Fruit fly (Drosophila melanogaster) whole organism, embryonic: ENCODE data around the gene CG43998.

Experiments
- ATbp ChIP-seq: fragments of 200-800 bp; sonication (Bioruptor generic); optimal IDR thresholded peaks from 2 replicates; lab custom pipeline; 2017; ENCODE audit warnings: missing biosample characterization, mild to moderate bottlenecking, missing genetic modification characterization, missing genetic modification reagents
- Atf3 ChIP-seq: fragments of 200-800 bp; sonication (Bioruptor generic); optimal IDR thresholded peaks from 3 replicates; lab custom pipeline; 2016; ENCODE audit warnings: missing biosample characterization, missing genetic modification characterization
- Bdp1 ChIP-seq: fragments of 200-800 bp; sonication (Bioruptor generic); optimal IDR thresholded peaks from 3 replicates; lab custom pipeline; 2016; ENCODE audit warnings: missing biosample characterization, missing genetic modification characterization
- Bteb2 ChIP-seq: fragments of 200-800 bp; sonication (Bioruptor generic); optimal IDR thresholded peaks from 2 replicates; lab custom pipeline; 2016; ENCODE audit warnings: missing biosample characterization, missing genetic modification characterization
- CG11695 ChIP-seq: fragments of 200-800 bp; sonication (Bioruptor generic); IDR thresholded peaks from 3 replicates; pipeline ENCODE4 v1.3.6; 2022; ENCODE audit warnings: missing biosample characterization, missing genetic modification characterization
- CG1233 ChIP-seq: fragments of 200-800 bp; sonication (Bioruptor generic); optimal IDR thresholded peaks from 4 replicates; lab custom pipeline; 2018; ENCODE audit warnings: missing biosample characterization, mild to moderate bottlenecking, missing genetic modification characterization
- CG14667 ChIP-seq: fragments of 200-800 bp; sonication (Bioruptor generic); IDR thresholded peaks from 2 replicates; pipeline ENCODE4 v1.3.6; 2022; ENCODE audit warnings: missing biosample characterization, missing genetic modification characterization
- CG1647 ChIP-seq: fragments of 200-800 bp; sonication (Bioruptor generic); optimal IDR thresholded peaks from 3 replicates; lab custom pipeline; 2016; ENCODE audit warnings: missing biosample characterization, missing genetic modification characterization
- CG16813 ChIP-seq: fragments of 200-800 bp; sonication (Bioruptor generic); IDR thresholded peaks from 3 replicates; pipeline ENCODE4 v1.3.6; 2022; ENCODE audit warnings: missing biosample characterization, missing genetic modification characterization; ENCODE audit not compliant: partially characterized antibody
- CG1832 ChIP-seq: fragments of 200-800 bp; sonication (Bioruptor generic); optimal IDR thresholded peaks from 2 replicates; lab custom pipeline; 2017; ENCODE audit warnings: missing biosample characterization, mild to moderate bottlenecking, missing genetic modification characterization, inconsistent platforms
- CG2712 ChIP-seq: fragments of 200-800 bp; optimal IDR thresholded peaks from 3 replicates; lab custom pipeline; 2019; ENCODE audit warnings: missing biosample characterization, mild to moderate bottlenecking, missing genetic modification characterization, moderate library complexity
- CG2875 ChIP-seq: fragments of 200-800 bp; sonication (Bioruptor generic); optimal IDR thresholded peaks from 2 replicates; lab custom pipeline; 2017; ENCODE audit warnings: missing biosample characterization, mild to moderate bottlenecking, missing genetic modification characterization, missing genetic modification reagents
- CG2889 ChIP-seq: fragments of 200-800 bp; sonication (Bioruptor generic); IDR thresholded peaks from 3 replicates; pipeline ENCODE4 v1.3.6; 2022; ENCODE audit warnings: missing biosample characterization, missing genetic modification characterization
- CG30020 ChIP-seq: fragments of 200-800 bp; optimal IDR thresholded peaks from 2 replicates; lab custom pipeline; 2019; ENCODE audit warnings: missing biosample characterization, mild to moderate bottlenecking, missing genetic modification characterization, moderate library complexity
- CG3065 ChIP-seq: fragments of 200-800 bp; sonication (Bioruptor generic); optimal IDR thresholded peaks from 2 replicates; lab custom pipeline; 2016; ENCODE audit warnings: missing biosample characterization, missing genetic modification characterization
- CG31388 ChIP-seq: fragments of 200-800 bp; sonication (Bioruptor generic); optimal IDR thresholded peaks from 2 replicates; lab custom pipeline; 2016; ENCODE audit warnings: missing biosample characterization, missing genetic modification characterization
- CG32532 ChIP-seq: fragments of 200-800 bp; sonication (Bioruptor generic); IDR thresholded peaks from 2 replicates; pipeline ENCODE4 v1.3.6; 2022; ENCODE audit warnings: missing biosample characterization, missing genetic modification characterization
- CG4282 ChIP-seq: fragments of 200-800 bp; sonication (Bioruptor generic); optimal IDR thresholded peaks from 2 replicates; lab custom pipeline; 2016; ENCODE audit warnings: missing biosample characterization, missing genetic modification characterization
- CG7963 ChIP-seq: fragments of 200-800 bp; sonication (Bioruptor generic); IDR thresholded peaks from 3 replicates; pipeline ENCODE4 v1.3.6; 2022; ENCODE audit warnings: missing biosample characterization, missing genetic modification characterization; ENCODE audit not compliant: partially characterized antibody
- CG8281 ChIP-seq: fragments of 200-800 bp; sonication (Bioruptor generic); optimal IDR thresholded peaks from 2 replicates; lab custom pipeline; 2018; ENCODE audit warnings: missing biosample characterization, mild to moderate bottlenecking, missing genetic modification characterization, moderate library complexity
- CG9215 ChIP-seq: fragments of 200-800 bp; sonication (Bioruptor generic); IDR thresholded peaks from 2 replicates; pipeline ENCODE4 v1.3.6; 2022; ENCODE audit warnings: missing biosample characterization, missing genetic modification characterization
- CrebB ChIP-seq: fragments of 200-800 bp; sonication (Bioruptor generic); optimal IDR thresholded peaks from 3 replicates; lab custom pipeline; 2018; ENCODE audit warnings: missing biosample characterization, mild to moderate bottlenecking, missing genetic modification characterization
- Dad ChIP-seq: fragments of 200-800 bp; sonication (Bioruptor generic); optimal IDR thresholded peaks from 3 replicates; lab custom pipeline; 2016; ENCODE audit warnings: missing biosample characterization, missing genetic modification characterization
- Eip74EF ChIP-seq, 2 experiments: fragments of 200-800 bp in 1 of 2; fragments of >200 bp in 1 of 2; sonication (Bioruptor generic) in 1 of 2; optimal IDR thresholded peaks; 2 replicates each; lab custom pipeline; 2017 to 2019; ENCODE audit warnings: missing biosample characterization in 2 of 2, missing genetic modification characterization in 2 of 2, mild to moderate bottlenecking in 1 of 2, moderate library complexity in 1 of 2
- Nf-YC ChIP-seq: fragments of 200-800 bp; optimal IDR thresholded peaks from 3 replicates; lab custom pipeline; 2019; ENCODE audit warnings: missing biosample characterization, mild to moderate bottlenecking, missing genetic modification characterization, moderate library complexity
- Oaz ChIP-seq: fragments of 200-800 bp; sonication (Bioruptor generic); IDR thresholded peaks from 2 replicates; pipeline ENCODE4 v1.3.6; 2022; ENCODE audit warnings: missing biosample characterization, missing genetic modification characterization
- Six4 ChIP-seq: fragments of 200-800 bp; sonication (Bioruptor generic); optimal IDR thresholded peaks from 2 replicates; lab custom pipeline; 2016; ENCODE audit warnings: missing biosample characterization, missing genetic modification characterization
- Sry-β ChIP-seq: fragments of 200-800 bp; sonication (Bioruptor generic); optimal IDR thresholded peaks from 2 replicates; lab custom pipeline; 2018; ENCODE audit warnings: missing biosample characterization, mild to moderate bottlenecking, missing genetic modification characterization, moderate library complexity
- Xbp1 ChIP-seq: fragments of 200-800 bp; sonication (Bioruptor generic); optimal IDR thresholded peaks from 3 replicates; lab custom pipeline; 2016; ENCODE audit warnings: missing biosample characterization, mild to moderate bottlenecking, missing genetic modification characterization
- ap ChIP-seq: fragments of 200-800 bp; sonication (Bioruptor generic); IDR thresholded peaks from 2 replicates; pipeline ENCODE4 v1.3.6; 2022; ENCODE audit warnings: missing biosample characterization, missing genetic modification characterization
- br ChIP-seq: fragments of >200 bp; optimal IDR thresholded peaks from 2 replicates; lab custom pipeline; 2017
- chinmo ChIP-seq: fragments of 200-800 bp; sonication (Bioruptor generic); IDR thresholded peaks from 4 replicates; pipeline ENCODE4 v1.3.6; 2022; ENCODE audit warnings: missing biosample characterization, missing genetic modification characterization; ENCODE audit not compliant: partially characterized antibody
- ems ChIP-seq: fragments of 200-800 bp; sonication (Bioruptor generic); optimal IDR thresholded peaks from 3 replicates; lab custom pipeline; 2016; ENCODE audit warnings: missing biosample characterization, missing genetic modification characterization
- gro ChIP-seq: fragments of 200-800 bp; sonication (Bioruptor generic); optimal IDR thresholded peaks from 2 replicates; lab custom pipeline; 2016; ENCODE audit warnings: missing biosample characterization, missing genetic modification characterization
- hkb ChIP-seq, 2 experiments: fragments of 200-800 bp in 1 of 2; fragments of >200 bp in 1 of 2; sonication (Bioruptor generic) in 1 of 2; IDR thresholded peaks in 1 of 2; optimal IDR thresholded peaks in 1 of 2; 2 replicates each; pipeline versions ENCODE4 v1.3.6 to Lab custom; 2017 to 2022; ENCODE audit warnings: missing biosample characterization in 1 of 2, missing genetic modification characterization in 1 of 2
- lilli ChIP-seq: fragments of 200-800 bp; sonication (Bioruptor generic); optimal IDR thresholded peaks from 3 replicates; lab custom pipeline; 2016; ENCODE audit warnings: missing biosample characterization, missing genetic modification characterization
- mirr ChIP-seq: fragments of 200-800 bp; sonication (Bioruptor generic); optimal IDR thresholded peaks from 3 replicates; lab custom pipeline; 2018; ENCODE audit warnings: missing biosample characterization, mild to moderate bottlenecking, missing genetic modification characterization
- nmo ChIP-seq: fragments of 200-800 bp; sonication (Bioruptor generic); optimal IDR thresholded peaks from 2 replicates; lab custom pipeline; 2018; ENCODE audit warnings: missing biosample characterization, mild to moderate bottlenecking, missing genetic modification characterization, moderate library complexity
- oc ChIP-seq: fragments of 200-800 bp; sonication (Bioruptor generic); optimal IDR thresholded peaks from 2 replicates; lab custom pipeline; 2018; ENCODE audit warnings: missing biosample characterization, mild to moderate bottlenecking, missing genetic modification characterization, moderate library complexity
- pb ChIP-seq: fragments of 200-800 bp; sonication (Bioruptor generic); optimal IDR thresholded peaks from 3 replicates; lab custom pipeline; 2016; ENCODE audit warnings: missing biosample characterization, missing genetic modification characterization
- pho ChIP-seq: fragments of 200-800 bp; sonication (Bioruptor generic); optimal IDR thresholded peaks from 2 replicates; lab custom pipeline; 2016; ENCODE audit warnings: missing biosample characterization, missing genetic modification characterization
- sens ChIP-seq: fragments of 200-800 bp; sonication (Bioruptor generic); peaks from one replicate; lab custom pipeline; 2016; ENCODE audit warnings: missing biosample characterization, missing genetic modification characterization
- sens-2 ChIP-seq: fragments of 200-800 bp; sonication (Bioruptor generic); IDR thresholded peaks from 2 replicates; pipeline ENCODE4 v1.3.6; 2022; ENCODE audit warnings: missing biosample characterization, missing genetic modification characterization
- sima ChIP-seq: fragments of 200-800 bp; sonication (Bioruptor generic); optimal IDR thresholded peaks from 2 replicates; lab custom pipeline; 2016; ENCODE audit warnings: missing biosample characterization, missing genetic modification characterization
- so ChIP-seq: fragments of 200-800 bp; sonication (Bioruptor generic); IDR thresholded peaks from 3 replicates; pipeline ENCODE4 v1.3.6; 2022; ENCODE audit warnings: missing biosample characterization, missing genetic modification characterization
- sob ChIP-seq: fragments of 200-800 bp; sonication (Bioruptor generic); IDR thresholded peaks from 2 replicates; pipeline ENCODE4 v1.3.6; 2022; ENCODE audit warnings: missing biosample characterization, missing genetic modification characterization
- stwl ChIP-seq: fragments of 200-800 bp; sonication (Bioruptor generic); optimal IDR thresholded peaks from 3 replicates; lab custom pipeline; 2018; ENCODE audit warnings: missing biosample characterization, mild to moderate bottlenecking, missing genetic modification characterization, moderate library complexity
- trem ChIP-seq: fragments of 200-800 bp; optimal IDR thresholded peaks from 3 replicates; lab custom pipeline; 2019; ENCODE audit warnings: missing biosample characterization, mild to moderate bottlenecking, missing genetic modification characterization, moderate library complexity
- unc-4 ChIP-seq: fragments of 200-800 bp; sonication (Bioruptor generic); IDR thresholded peaks from 2 replicates; pipeline ENCODE4 v1.3.6; 2022; ENCODE audit warnings: missing biosample characterization, missing genetic modification characterization; ENCODE audit not compliant: partially characterized antibody
- unpg ChIP-seq: fragments of 200-800 bp; sonication (Bioruptor generic); optimal IDR thresholded peaks from 3 replicates; lab custom pipeline; 2018; ENCODE audit warnings: missing biosample characterization, mild to moderate bottlenecking, missing genetic modification characterization, moderate library complexity
- wdn ChIP-seq: fragments of 200-800 bp; sonication (Bioruptor generic); IDR thresholded peaks from 2 replicates; pipeline ENCODE4 v1.3.6; 2022; ENCODE audit warnings: missing biosample characterization, missing genetic modification characterization

Gene CG43998

dm6 chr3R:23927429-23927828 is 1.4 kb downstream of the CG43998 start, which contains the start of gene CG13601 (continued):
- peak; percentile 84; the same call in 1 of the 4 replicates for TF ChIP-seq chinmo
- peak in 1 of 2 experiments; percentile 25 for TF ChIP-seq Eip74EF (GFP tag; optimal IDR thresholded peaks at IDR 0.05; lab: Kevin White, UChicago)
- TF ChIP-seq Nf-YC (tag; lab: Kevin White, UChicago): peak; percentile 24
- TF ChIP-seq Bteb2: no peak
- peak; percentile 20; the same call in 1 of the 2 replicates for TF ChIP-seq sob (GFP tag; lab: Robert Waterston, UW)
- TF ChIP-seq CG3065: no peak
- TF ChIP-seq pho (GFP tag; lab: Kevin White, UChicago): no peak
- TF ChIP-seq trem (tag; lab: Kevin White, UChicago): peak; percentile 25
- no peak for TF ChIP-seq sens-2
- TF ChIP-seq CG11695 (GFP tag; lab: Robert Waterston, UW): no peak
- TF ChIP-seq Atf3: no peak
- TF ChIP-seq sens: peak; percentile 55
- TF ChIP-seq CG4282 (GFP tag; lab: Kevin White, UChicago): no peak
- no peak for TF ChIP-seq CG9215 (GFP tag; lab: Robert Waterston, UW)
- TF ChIP-seq stwl (tag; lab: Kevin White, UChicago): peak; percentile 30
- TF ChIP-seq Bdp1 (GFP tag; lab: Kevin White, UChicago): no peak
- TF ChIP-seq ap (GFP tag; lab: Robert Waterston, UW): no peak
- TF ChIP-seq CG1832 (GFP tag; lab: Kevin White, UChicago): no peak
- no peak for TF ChIP-seq sima (GFP tag; lab: Kevin White, UChicago)
- no peak for TF ChIP-seq pb (GFP tag; lab: Kevin White, UChicago)
- no peak for TF ChIP-seq wdn (GFP tag; lab: Robert Waterston, UW)
- TF ChIP-seq CG32532: peak; percentile 41
- TF ChIP-seq CG16813: peak; percentile 79
- no peak for TF ChIP-seq Oaz
- no peak for TF ChIP-seq so (GFP tag; lab: Robert Waterston, UW)
- no peak for TF ChIP-seq CG14667 (GFP tag; lab: Robert Waterston, UW)
- TF ChIP-seq ems (GFP tag; lab: Kevin White, UChicago): no peak
- TF ChIP-seq br (lab: Kevin White, UChicago): no peak
- TF ChIP-seq unpg: peak; percentile 14
- no peak for TF ChIP-seq Six4 (GFP tag; lab: Kevin White, UChicago)
- no peak for TF ChIP-seq CG2875
- TF ChIP-seq nmo (GFP tag; lab: Kevin White, UChicago): peak; percentile 33
- TF ChIP-seq CG2712 (tag; lab: Kevin White, UChicago): peak; percentile 27
- no peak for TF ChIP-seq CG1233
- no peak for TF ChIP-seq CG8281 (tag; lab: Kevin White, UChicago)
- TF ChIP-seq CG2889 (GFP tag; lab: Robert Waterston, UW): no peak
- peak; percentile 45 for TF ChIP-seq lilli (GFP tag; lab: Kevin White, UChicago)
- TF ChIP-seq CG31388 (GFP tag; lab: Kevin White, UChicago): no peak
- TF ChIP-seq CrebB (tag; lab: Kevin White, UChicago): no peak
- peak; percentile 87 for TF ChIP-seq unc-4 (GFP tag; lab: Robert Waterston, UW)
- no peak for TF ChIP-seq ATbp (GFP tag; lab: Kevin White, UChicago)
- TF ChIP-seq Xbp1 (GFP tag; lab: Kevin White, UChicago): peak; percentile 53
- peak; percentile 16 for TF ChIP-seq CG30020
- TF ChIP-seq CG7963: 0 out of 3 replicates have a peak, but pooled peaks have one; percentile 53
- no peak for TF ChIP-seq mirr (GFP tag; lab: Kevin White, UChicago)
- TF ChIP-seq CG1647 (GFP tag; lab: Kevin White, UChicago): peak; percentile 21
- TF ChIP-seq gro (GFP tag; lab: Kevin White, UChicago): no peak
- TF ChIP-seq hkb (optimal IDR thresholded peaks at IDR 0.05; lab: Kevin White, UChicago): no peak
- TF ChIP-seq hkb (GFP tag; IDR thresholded peaks at IDR 0.05; lab: Robert Waterston, UW): 0 out of 2 replicates have a peak, but pooled peaks have one; percentile 21
- TF ChIP-seq oc (tag; lab: Kevin White, UChicago): no peak
- TF ChIP-seq Sry-β (GFP tag; lab: Kevin White, UChicago): no peak
- peak; percentile 15 for TF ChIP-seq Dad (GFP tag; lab: Kevin White, UChicago)
